Worm (Caenorhabditis elegans) whole organism, young adult: ENCODE measurements around the gene sto-6.
A peak's percentile ranks its signal among the peaks of the same experiment; 100 is the strongest.

Experiments
- B0261.1 ChIP-seq: sonication (generic microtip); optimal IDR thresholded peaks from 2 replicates; lab custom pipeline; 2016; ENCODE audit warnings: mild to moderate bottlenecking, missing genetic modification characterization, moderate library complexity, missing compliant biosample characterization
- C06A6.2 ChIP-seq: fragments of 200-800 bp; sonication (Bioruptor generic); conservative IDR thresholded peaks from 2 replicates; pipeline ENCODE4 v1.3.6; 2022; ENCODE audit warnings: missing genetic modification characterization, missing compliant biosample characterization
- Y53F4B.3 ChIP-seq: fragments of 200-800 bp; sonication (Bioruptor generic); IDR thresholded peaks from 2 replicates; pipeline ENCODE4 v1.3.6; 2022; ENCODE audit warnings: missing genetic modification reagents, missing genetic modification characterization, missing compliant biosample characterization
- ama-1 ChIP-seq, 3 experiments: fragments of 150-350 bp in 1 of 3; sonication (generic microtip) in 2 of 3; optimal IDR thresholded peaks; 2 replicates each; lab custom pipeline; 2014 to 2018; ENCODE audit warnings: missing biosample characterization in 2 of 3, missing genetic modification characterization in 2 of 3, missing genetic modification reagents in 2 of 3
- aptf-2 ChIP-seq: fragments of 200-800 bp; sonication (Bioruptor generic); conservative IDR thresholded peaks from 2 replicates; pipeline ENCODE4 v1.3.6; 2022; ENCODE audit warnings: missing genetic modification reagents, missing genetic modification characterization, missing compliant biosample characterization
- atf-7 ChIP-seq: sonication (generic microtip); optimal IDR thresholded peaks from 2 replicates; lab custom pipeline; 2017; ENCODE audit warnings: mild to moderate bottlenecking, missing genetic modification characterization, missing compliant biosample characterization
- ceh-79 ChIP-seq: sonication (generic microtip); optimal IDR thresholded peaks from 2 replicates; lab custom pipeline; 2017; ENCODE audit warnings: mild to moderate bottlenecking, missing genetic modification characterization, missing compliant biosample characterization
- chd-7 ChIP-seq: sonication (generic microtip); optimal IDR thresholded peaks from 2 replicates; lab custom pipeline; 2016; ENCODE audit warnings: mild to moderate bottlenecking, missing genetic modification characterization, moderate library complexity, missing compliant biosample characterization
- dox-1 ChIP-seq: fragments of 200-800 bp; sonication (Bioruptor generic); IDR thresholded peaks from 2 replicates; pipeline ENCODE4 v1.3.6; 2022; ENCODE audit warnings: missing genetic modification reagents, missing genetic modification characterization, missing compliant biosample characterization
- egrh-3 ChIP-seq: fragments of 200-800 bp; sonication (Bioruptor generic); IDR thresholded peaks from 2 replicates; pipeline ENCODE4 v1.3.6; 2022; ENCODE audit warnings: missing genetic modification reagents, missing genetic modification characterization, missing compliant biosample characterization
- gei-17 ChIP-seq: fragments of 200-800 bp; sonication (Bioruptor generic); optimal IDR thresholded peaks from 2 replicates; lab custom pipeline; 2018; ENCODE audit warnings: mild to moderate bottlenecking, missing genetic modification characterization, missing compliant biosample characterization
- lin-54 ChIP-seq: fragments of 200-800 bp; sonication (Bioruptor generic); optimal IDR thresholded peaks from 2 replicates; lab custom pipeline; 2018; ENCODE audit warnings: mild to moderate bottlenecking, missing genetic modification characterization, missing compliant biosample characterization
- madf-10 ChIP-seq: sonication (generic microtip); optimal IDR thresholded peaks from 2 replicates; lab custom pipeline; 2016; ENCODE audit warnings: mild to moderate bottlenecking, missing genetic modification characterization, missing compliant biosample characterization
- mes-4 ChIP-seq: sonication (generic microtip); optimal IDR thresholded peaks from 2 replicates; lab custom pipeline; 2016; ENCODE audit warnings: missing genotype, missing genetic modification characterization, missing compliant biosample characterization
- nhr-179 ChIP-seq: sonication (generic microtip); optimal IDR thresholded peaks from 2 replicates; lab custom pipeline; 2016; ENCODE audit warnings: mild to moderate bottlenecking, missing genetic modification characterization, missing compliant biosample characterization
- pbrm-1 ChIP-seq: fragments of 200-800 bp; sonication (Bioruptor generic); IDR thresholded peaks from 2 replicates; pipeline ENCODE4 v1.3.6; 2022; ENCODE audit warnings: missing genetic modification reagents, missing genetic modification characterization, missing compliant biosample characterization
- sea-2 ChIP-seq: fragments of 200-800 bp; sonication (Bioruptor generic); IDR thresholded peaks from 2 replicates; pipeline ENCODE4 v1.3.6; 2022; ENCODE audit warnings: missing genetic modification characterization, missing compliant biosample characterization
- unc-62 ChIP-seq: fragments of 150-350 bp; optimal IDR thresholded peaks from 2 replicates; lab custom pipeline; 2014; ENCODE audit warnings: missing biosample characterization, missing genetic modification reagents, missing genetic modification characterization
- ztf-26 ChIP-seq: sonication (generic microtip); optimal IDR thresholded peaks from 2 replicates; lab custom pipeline; 2017; ENCODE audit warnings: missing genetic modification characterization, missing compliant biosample characterization
- ztf-28 ChIP-seq: fragments of 200-800 bp; sonication (Bioruptor generic); IDR thresholded peaks from 2 replicates; pipeline ENCODE4 v1.3.6; 2022; ENCODE audit warnings: missing genetic modification reagents, missing genetic modification characterization, missing compliant biosample characterization
- ztf-3 ChIP-seq: fragments of 200-800 bp; sonication (Bioruptor generic); optimal IDR thresholded peaks from 2 replicates; lab custom pipeline; 2018; ENCODE audit warnings: mild to moderate bottlenecking, missing genetic modification characterization, missing compliant biosample characterization

The sto-6 gene

ce11 chrX:11680851-11681250, 48.6 kb downstream of the sto-6 start, which contains the start of gene T04F8.7 (continued):
- no peak for TF ChIP-seq C06A6.2
- no peak for TF ChIP-seq ztf-3 (GFP tag; lab: Kevin White, UChicago)
- no peak for TF ChIP-seq Y53F4B.3 (GFP tag; lab: Robert Waterston, UW)
- TF ChIP-seq ama-1 (optimal IDR thresholded peaks at IDR 0.05; lab: Kevin White, UChicago) = no peak
- no peak for TF ChIP-seq ama-1 (GFP tag; optimal IDR thresholded peaks at IDR 0.05; lab: Kevin White, UChicago)
- no peak for TF ChIP-seq aptf-2 (GFP tag; lab: Robert Waterston, UW)
- no peak for TF ChIP-seq madf-10 (tag; lab: Kevin White, UChicago)
- TF ChIP-seq unc-62 (GFP tag; lab: Kevin White, UChicago) = peak; percentile 28
- no peak for TF ChIP-seq nhr-179
- no peak for TF ChIP-seq pbrm-1 (GFP tag; lab: Robert Waterston, UW)
- TF ChIP-seq lin-54 (GFP tag; lab: Kevin White, UChicago) = no peak
- TF ChIP-seq B0261.1 (tag; lab: Kevin White, UChicago) = no peak
- no peak for TF ChIP-seq ceh-79 (tag; lab: Kevin White, UChicago)
- TF ChIP-seq dox-1 (GFP tag; lab: Robert Waterston, UW) = peak; percentile 66
- no peak for TF ChIP-seq mes-4
- no peak for TF ChIP-seq gei-17 (GFP tag; lab: Kevin White, UChicago)
- peak; percentile 61 for TF ChIP-seq atf-7 (tag; lab: Kevin White, UChicago)
- TF ChIP-seq, all 124 proteins: peak for 7

ce11 chrX:11684261-11684660, 52.1 kb downstream of the sto-6 start, which contains the start of gene hnd-1:
Gene hnd-1 (plus strand): TSS chrX:11684561.
- TF ChIP-seq ztf-26 (tag; lab: Kevin White, UChicago) = no peak
- TF ChIP-seq sea-2 (GFP tag; lab: Robert Waterston, UW) = no peak
- TF ChIP-seq egrh-3 = no peak
- no peak for TF ChIP-seq chd-7 (tag; lab: Kevin White, UChicago)
- TF ChIP-seq ztf-28 = no peak
